Worm (Caenorhabditis elegans) whole organism, L4 larva: ENCODE measurements around the gene M01H9.3.

Experiments
- F44E2.7 ChIP-seq: fragments of 200-800 bp; sonication (Bioruptor generic); IDR thresholded peaks from 2 replicates; pipeline ENCODE4 v2.1.2; 2022; ENCODE audit warnings: missing genetic modification characterization, missing compliant biosample characterization
- T20F7.1 ChIP-seq: fragments of 200-800 bp; sonication (Bioruptor generic); optimal IDR thresholded peaks from 2 replicates; lab custom pipeline; 2018; ENCODE audit warnings: mild to moderate bottlenecking, missing genetic modification characterization, missing compliant biosample characterization
- Y5F2A.4 ChIP-seq: fragments of 200-800 bp; sonication (Bioruptor generic); optimal IDR thresholded peaks from 2 replicates; lab custom pipeline; 2018; ENCODE audit warnings: mild to moderate bottlenecking, missing genetic modification characterization, missing compliant biosample characterization
- Y75B8A.6 ChIP-seq: fragments of 200-800 bp; sonication (Bioruptor generic); IDR thresholded peaks from 2 replicates; pipeline ENCODE4 v1.3.6; 2022; ENCODE audit warnings: missing genetic modification reagents, missing genetic modification characterization, missing compliant biosample characterization
- ZK546.5 ChIP-seq, 2 experiments: sonication (generic microtip); optimal IDR thresholded peaks; 2 replicates each; lab custom pipeline; 2017; ENCODE audit warnings: missing biosample characterization in 2 of 2, missing genetic modification characterization in 2 of 2
- ceh-20 ChIP-seq: fragments of 200-800 bp; sonication (Bioruptor generic); IDR thresholded peaks from 2 replicates; pipeline ENCODE4 v1.3.6; 2022; ENCODE audit warnings: missing genetic modification reagents, missing genetic modification characterization, missing compliant biosample characterization
- ceh-28 ChIP-seq: fragments of 150-350 bp; optimal IDR thresholded peaks from 2 replicates; lab custom pipeline; 2014; ENCODE audit warnings: missing biosample characterization, missing genetic modification reagents, missing genetic modification characterization
- ctbp-1 ChIP-seq: fragments of 200-800 bp; sonication (Bioruptor generic); IDR thresholded peaks from 2 replicates; pipeline ENCODE4 v1.3.6; 2022; ENCODE audit warnings: missing genetic modification reagents, missing genetic modification characterization, missing compliant biosample characterization
- daf-16 ChIP-seq, 3 experiments: sonication (generic microtip); optimal IDR thresholded peaks; 2 replicates each; lab custom pipeline; 2016 to 2017; ENCODE audit warnings: missing genetic modification characterization in 3 of 3, missing genetic modification reagents in 3 of 3, mild to moderate bottlenecking in 2 of 3, missing compliant biosample characterization in 2 of 3, missing biosample characterization in 1 of 3, moderate library complexity in 1 of 3
- daf-19 ChIP-seq: fragments of 200-800 bp; sonication (Bioruptor generic); conservative IDR thresholded peaks from 2 replicates; pipeline ENCODE4 v1.3.6; 2022; ENCODE audit warnings: missing genetic modification characterization, missing compliant biosample characterization
- daf-8 ChIP-seq: fragments of 200-800 bp; sonication (Bioruptor generic); IDR thresholded peaks from 2 replicates; pipeline ENCODE4 v1.3.6; 2022; ENCODE audit warnings: missing genetic modification characterization, missing compliant biosample characterization
- dmd-6 ChIP-seq: fragments of 200-800 bp; sonication (Bioruptor generic); IDR thresholded peaks from 2 replicates; pipeline ENCODE4 v1.3.6; 2022; ENCODE audit warnings: missing genetic modification reagents, missing genetic modification characterization, missing compliant biosample characterization
- dmd-8 ChIP-seq: fragments of 200-800 bp; sonication (Bioruptor generic); IDR thresholded peaks from 2 replicates; pipeline ENCODE4 v1.3.6; 2022; ENCODE audit warnings: missing genetic modification characterization, missing compliant biosample characterization
- dpl-1 ChIP-seq: fragments of 150-350 bp; optimal IDR thresholded peaks from 2 replicates; lab custom pipeline; 2014; ENCODE audit warnings: missing biosample characterization, missing genetic modification reagents, missing genetic modification characterization
- duxl-1 ChIP-seq: sonication (generic microtip); optimal IDR thresholded peaks from 2 replicates; lab custom pipeline; 2016; ENCODE audit warnings: mild to moderate bottlenecking, missing genetic modification characterization, moderate library complexity, missing compliant biosample characterization; ENCODE audit not compliant: poor library complexity
- fkh-10 ChIP-seq: fragments of 150-350 bp; optimal IDR thresholded peaks from 2 replicates; lab custom pipeline; 2014; ENCODE audit warnings: missing biosample characterization, missing genetic modification reagents, missing genetic modification characterization
- lim-7 ChIP-seq: fragments of 200-800 bp; sonication (Bioruptor generic); IDR thresholded peaks from 2 replicates; pipeline ENCODE4 v1.3.6; 2022; ENCODE audit warnings: missing genetic modification characterization, missing compliant biosample characterization
- lin-38 ChIP-seq: fragments of 200-800 bp; sonication (Bioruptor generic); IDR thresholded peaks from 2 replicates; pipeline ENCODE4 v1.3.6; 2022; ENCODE audit warnings: missing genetic modification reagents, missing genetic modification characterization, missing compliant biosample characterization
- lsy-2 ChIP-seq, 2 experiments: fragments of 150-350 bp in 1 of 2; sonication (generic microtip) in 1 of 2; optimal IDR thresholded peaks; 2 replicates each; lab custom pipeline; 2014 to 2017; ENCODE audit warnings: missing biosample characterization in 2 of 2, missing genetic modification characterization in 2 of 2
- madf-5 ChIP-seq, 2 experiments: fragments of 200-800 bp; sonication (Bioruptor generic); IDR thresholded peaks; 2 replicates each; pipeline ENCODE4 v1.3.6; 2022; ENCODE audit warnings: missing compliant biosample characterization in 2 of 2, missing genetic modification characterization in 2 of 2
- madf-9 ChIP-seq: fragments of 200-800 bp; sonication (Bioruptor generic); conservative IDR thresholded peaks from 2 replicates; pipeline ENCODE4 v1.3.6; 2022; ENCODE audit warnings: missing genetic modification reagents, missing genetic modification characterization, missing compliant biosample characterization
- mdl-1 ChIP-seq, 2 experiments: fragments of 150-350 bp in 1 of 2; sonication (generic microtip) in 1 of 2; optimal IDR thresholded peaks; 2 replicates each; lab custom pipeline; 2014 to 2017; ENCODE audit warnings: missing biosample characterization in 2 of 2, missing genetic modification characterization in 2 of 2
- mep-1 ChIP-seq: fragments of 150-350 bp; sonication (generic microtip); optimal IDR thresholded peaks from 3 replicates; lab custom pipeline; 2014; ENCODE audit warnings: missing biosample characterization, missing genetic modification characterization
- mes-2 ChIP-seq: sonication (generic microtip); optimal IDR thresholded peaks from 2 replicates; lab custom pipeline; 2016; ENCODE audit warnings: missing genotype, mild to moderate bottlenecking, missing genetic modification characterization, missing compliant biosample characterization; ENCODE audit not compliant: poor library complexity, severe bottlenecking
- nhr-102 ChIP-seq: sonication (generic microtip); optimal IDR thresholded peaks from 2 replicates; lab custom pipeline; 2016; ENCODE audit warnings: mild to moderate bottlenecking, missing genetic modification characterization, moderate library complexity, missing compliant biosample characterization
- nhr-11 ChIP-seq: fragments of 150-350 bp; optimal IDR thresholded peaks from 2 replicates; lab custom pipeline; 2014; ENCODE audit warnings: missing biosample characterization, missing genetic modification characterization
- nhr-25 ChIP-seq: sonication (generic microtip); optimal IDR thresholded peaks from 2 replicates; lab custom pipeline; 2017; ENCODE audit warnings: missing genetic modification characterization, mild to moderate bottlenecking, missing compliant biosample characterization, antibody characterized with exemption, moderate library complexity, borderline replicate concordance; ENCODE audit not compliant: insufficient read depth
- nhr-28 ChIP-seq: fragments of 150-350 bp; optimal IDR thresholded peaks from 2 replicates; lab custom pipeline; 2014; ENCODE audit warnings: missing biosample characterization, missing genetic modification characterization
- nhr-41 ChIP-seq: fragments of 200-800 bp; sonication (Bioruptor generic); IDR thresholded peaks from 2 replicates; pipeline ENCODE4 v1.3.6; 2022; ENCODE audit warnings: missing genetic modification reagents, missing genetic modification characterization, missing compliant biosample characterization
- nhr-42 ChIP-seq: fragments of 200-800 bp; sonication (Bioruptor generic); IDR thresholded peaks from 2 replicates; pipeline ENCODE4 v1.3.6; 2022; ENCODE audit warnings: missing genetic modification characterization, missing compliant biosample characterization
- nhr-48 ChIP-seq: sonication (generic microtip); optimal IDR thresholded peaks from 2 replicates; lab custom pipeline; 2016; ENCODE audit warnings: mild to moderate bottlenecking, missing genetic modification characterization, missing compliant biosample characterization
- nhr-6 ChIP-seq: fragments of 150-350 bp; optimal IDR thresholded peaks from 2 replicates; lab custom pipeline; 2014; ENCODE audit warnings: missing biosample characterization, missing genetic modification characterization
- nhr-76 ChIP-seq: fragments of 150-350 bp; optimal IDR thresholded peaks from 2 replicates; lab custom pipeline; 2014; ENCODE audit warnings: missing biosample characterization, missing genetic modification characterization
- nhr-77 ChIP-seq: fragments of 150-350 bp; optimal IDR thresholded peaks from 2 replicates; lab custom pipeline; 2014; ENCODE audit warnings: missing biosample characterization, missing genetic modification characterization
- php-3 ChIP-seq: fragments of 200-800 bp; sonication (Bioruptor generic); IDR thresholded peaks from 2 replicates; pipeline ENCODE4 v1.3.6; 2022; ENCODE audit warnings: missing genetic modification reagents, missing genetic modification characterization, missing compliant biosample characterization
- pqm-1 ChIP-seq: sonication (generic microtip); optimal IDR thresholded peaks from 2 replicates; lab custom pipeline; 2017; ENCODE audit warnings: missing biosample characterization, missing genetic modification characterization
- rbr-2 ChIP-seq: sonication (generic microtip); optimal IDR thresholded peaks from 2 replicates; lab custom pipeline; 2016; ENCODE audit warnings: missing genotype, missing genetic modification characterization, missing compliant biosample characterization
- sdz-12 ChIP-seq: fragments of 200-800 bp; sonication (Bioruptor generic); optimal IDR thresholded peaks from 2 replicates; lab custom pipeline; 2018; ENCODE audit warnings: mild to moderate bottlenecking, missing genetic modification characterization, missing compliant biosample characterization
- set-16 ChIP-seq: fragments of 200-800 bp; sonication (Bioruptor generic); IDR thresholded peaks from 2 replicates; pipeline ENCODE4 v1.3.6; 2022; ENCODE audit warnings: missing genetic modification reagents, missing genetic modification characterization, missing compliant biosample characterization
- skn-1 ChIP-seq: fragments of 150-350 bp; optimal IDR thresholded peaks from 2 replicates; lab custom pipeline; 2014; ENCODE audit warnings: missing biosample characterization, missing genetic modification characterization
- spr-1 ChIP-seq: sonication (generic microtip); optimal IDR thresholded peaks from 2 replicates; lab custom pipeline; 2016; ENCODE audit warnings: mild to moderate bottlenecking, missing genetic modification characterization, missing compliant biosample characterization
- unc-39 ChIP-seq: sonication (generic microtip); optimal IDR thresholded peaks from 2 replicates; lab custom pipeline; 2017; ENCODE audit warnings: missing biosample characterization, missing genetic modification characterization
- unc-62 ChIP-seq, 3 experiments: fragments of 150-350 bp in 1 of 3; sonication (generic microtip); optimal IDR thresholded peaks in 2 of 3; peaks in 1 of 3; 1 replicate in 1 of 3; 2 replicates in 2 of 3; lab custom pipeline; 2014 to 2017; ENCODE audit warnings: missing biosample characterization in 3 of 3, missing genetic modification characterization in 3 of 3, missing genetic modification reagents in 3 of 3, missing genotype in 1 of 3
- vab-7 ChIP-seq: fragments of 200-800 bp; sonication (Bioruptor generic); IDR thresholded peaks from 2 replicates; pipeline ENCODE4 v1.3.6; 2022; ENCODE audit warnings: missing genetic modification reagents, missing genetic modification characterization, missing compliant biosample characterization
- zag-1 ChIP-seq: fragments of 150-350 bp; optimal IDR thresholded peaks from 2 replicates; lab custom pipeline; 2014; ENCODE audit warnings: missing biosample characterization, missing genetic modification characterization
- zip-11 ChIP-seq: fragments of 200-800 bp; sonication (Bioruptor generic); IDR thresholded peaks from 2 replicates; pipeline ENCODE4 v1.3.6; 2022; ENCODE audit warnings: missing genetic modification characterization, missing compliant biosample characterization
- ztf-11 ChIP-seq: fragments of 150-350 bp; optimal IDR thresholded peaks from 2 replicates; lab custom pipeline; 2014; ENCODE audit warnings: missing biosample characterization, missing genetic modification characterization

Gene M01H9.3

DNA sequence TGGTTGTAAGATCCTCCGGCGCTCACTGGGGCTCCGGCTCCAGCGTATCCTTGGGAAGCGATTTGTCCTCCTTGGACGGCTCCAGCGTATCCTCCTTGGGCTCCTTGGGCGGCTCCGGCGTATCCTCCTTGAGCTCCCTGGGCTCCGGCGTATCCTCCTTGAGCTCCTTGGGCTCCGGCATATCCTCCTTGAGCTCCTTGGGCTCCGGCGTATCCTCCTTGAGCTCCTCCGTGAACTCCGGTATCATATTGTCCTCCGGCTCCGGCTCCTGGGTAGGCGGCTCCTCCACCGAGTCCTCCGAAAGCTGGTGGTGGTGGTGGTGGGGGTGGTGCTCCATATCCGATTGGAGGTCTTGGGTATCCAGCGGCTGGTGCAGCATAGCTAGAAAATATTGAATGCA, 39.6 kb upstream of the M01H9.3 start:
- peak in 1 of 2 experiments; percentile 42 for TF ChIP-seq unc-62 (GFP tag; optimal IDR thresholded peaks at IDR 0.05 in 1 of 2; lab: Kevin White, UChicago)
- no peak for TF ChIP-seq unc-62 (tag; optimal IDR thresholded peaks at IDR 0.05; lab: Kevin White, UChicago)
- TF ChIP-seq mep-1 (tag; lab: Kevin White, UChicago) = no peak
- TF ChIP-seq ceh-28 (tag; lab: Kevin White, UChicago) = no peak
- TF ChIP-seq set-16 (GFP tag; lab: Robert Waterston, UW) = peak; percentile 87

ce11 chrIV:4513269-4513819, 36.5 kb upstream of the M01H9.3 start, which contains the start of gene sar-1:
Gene sar-1 (minus strand): TSS chrIV:4513319.
- 0 out of 2 replicates have a peak, but pooled peaks have one; percentile 59 for TF ChIP-seq nhr-42 (GFP tag; lab: Robert Waterston, UW)
- peak; percentile 82 for TF ChIP-seq rbr-2 (tag; lab: Kevin White, UChicago)
- TF ChIP-seq spr-1 (tag; lab: Kevin White, UChicago) = peak; percentile 77
- TF ChIP-seq daf-16 (GFP tag; optimal IDR thresholded peaks at IDR 0.05; lab: Kevin White, UChicago) = peak in 1 of 2 experiments; percentile 49
- no peak for TF ChIP-seq daf-16 (tag; optimal IDR thresholded peaks at IDR 0.05; lab: Kevin White, UChicago)
- TF ChIP-seq sdz-12 (GFP tag; lab: Kevin White, UChicago) = no peak
- TF ChIP-seq zag-1 (tag; lab: Kevin White, UChicago) = no peak
- TF ChIP-seq Y5F2A.4 (GFP tag; lab: Kevin White, UChicago) = no peak
- TF ChIP-seq ceh-20 = peak; percentile 47; the same call in 1 of the 2 replicates
- TF ChIP-seq dpl-1 = peak; percentile 77
- peak; percentile 71 for TF ChIP-seq duxl-1
- peak in 1 of 2 experiments; percentile 5 for TF ChIP-seq ZK546.5 (tag; optimal IDR thresholded peaks at IDR 0.05; lab: Kevin White, UChicago)
- TF ChIP-seq madf-5 (GFP tag; IDR thresholded peaks at IDR 0.05; lab: Robert Waterston, UW) = no peak
- TF ChIP-seq ceh-28 (tag; lab: Kevin White, UChicago) = no peak
- peak; percentile 11 for TF ChIP-seq fkh-10 (GFP tag; lab: Kevin White, UChicago)
- peak; percentile 86 for TF ChIP-seq nhr-28 (tag; lab: Kevin White, UChicago)
- peak; percentile 61 to 91 for TF ChIP-seq lsy-2 (tag; optimal IDR thresholded peaks at IDR 0.05; lab: Kevin White, UChicago)
- peak; percentile 34 for TF ChIP-seq pqm-1 (tag; lab: Kevin White, UChicago)
- no peak for TF ChIP-seq F44E2.7 (GFP tag; lab: Robert Waterston, UW)
- no peak for TF ChIP-seq daf-19 (GFP tag; lab: Robert Waterston, UW)
- no peak for TF ChIP-seq Y75B8A.6 (GFP tag; lab: Robert Waterston, UW)
- TF ChIP-seq ztf-11 (tag; lab: Kevin White, UChicago) = no peak
- no peak for TF ChIP-seq zip-11 (GFP tag; lab: Robert Waterston, UW)
- TF ChIP-seq lin-38 (GFP tag; lab: Robert Waterston, UW) = peak; percentile 83
- no peak for TF ChIP-seq nhr-41 (GFP tag; lab: Robert Waterston, UW)
- no peak for TF ChIP-seq nhr-76
- TF ChIP-seq T20F7.1 = no peak
- peak; percentile 60 to 83 for TF ChIP-seq mdl-1 (tag; optimal IDR thresholded peaks at IDR 0.05; lab: Kevin White, UChicago)
- peak; percentile 38 for TF ChIP-seq nhr-6 (tag; lab: Kevin White, UChicago)
- no peak for TF ChIP-seq daf-8 (GFP tag; lab: Robert Waterston, UW)
- TF ChIP-seq mes-2 (tag; lab: Kevin White, UChicago) = peak; percentile 75
- TF ChIP-seq lim-7 (GFP tag; lab: Robert Waterston, UW) = no peak
- TF ChIP-seq madf-9 (GFP tag; lab: Robert Waterston, UW) = no peak
- TF ChIP-seq nhr-48 (tag; lab: Kevin White, UChicago) = peak; percentile 76
- peak; percentile 75 for TF ChIP-seq nhr-77
- TF ChIP-seq unc-62 (GFP tag; optimal IDR thresholded peaks at IDR 0.05 in 1 of 2; lab: Kevin White, UChicago) = no peak
- no peak for TF ChIP-seq unc-62 (tag; optimal IDR thresholded peaks at IDR 0.05; lab: Kevin White, UChicago)
- TF ChIP-seq ctbp-1 = peak; percentile 45; the same call in 1 of the 2 replicates
- TF ChIP-seq nhr-102 (tag; lab: Kevin White, UChicago) = peak; percentile 85
- no peak for TF ChIP-seq unc-39 (tag; lab: Kevin White, UChicago)
- TF ChIP-seq skn-1 = no peak
- TF ChIP-seq nhr-11 (tag; lab: Kevin White, UChicago) = peak; percentile 89
- no peak for TF ChIP-seq set-16 (GFP tag; lab: Robert Waterston, UW)
- TF ChIP-seq dmd-6 (GFP tag; lab: Robert Waterston, UW) = peak; percentile 73
- no peak for TF ChIP-seq dmd-8
- TF ChIP-seq vab-7 = no peak
- TF ChIP-seq php-3 (GFP tag; lab: Robert Waterston, UW) = 0 out of 2 replicates have a peak, but pooled peaks have one; percentile 12
- TF ChIP-seq nhr-25 (tag; lab: Kevin White, UChicago) = no peak
